Fruit fly (Drosophila melanogaster) whole organism, adult: Measurements from ENCODE around the gene baf.
A peak's percentile ranks its signal among the peaks of the same experiment; 100 is the strongest.

ENCODE experiments used
- CG11617 ChIP-seq: fragments of 200-800 bp; sonication (Bioruptor generic); optimal IDR thresholded peaks from 2 replicates; lab custom pipeline; 2017; ENCODE audit warnings: mild to moderate bottlenecking, missing biosample characterization, missing genetic modification reagents, missing genetic modification characterization
- CG12768 ChIP-seq: fragments of 200-800 bp; sonication (Bioruptor generic); optimal IDR thresholded peaks from 2 replicates; lab custom pipeline; 2017; ENCODE audit warnings: missing biosample characterization, missing genetic modification characterization, mild to moderate bottlenecking, moderate library complexity, missing genetic modification reagents
- CG14711 ChIP-seq: fragments of 200-800 bp; sonication (Bioruptor generic); optimal IDR thresholded peaks from 2 replicates; lab custom pipeline; 2018; ENCODE audit warnings: missing biosample characterization, mild to moderate bottlenecking, missing genetic modification characterization, moderate library complexity
- CG1620 ChIP-seq: fragments of 200-800 bp; sonication (Bioruptor generic); optimal IDR thresholded peaks from 2 replicates; lab custom pipeline; 2016; ENCODE audit warnings: missing biosample characterization, missing genetic modification characterization
- CG33017 ChIP-seq: fragments of 200-800 bp; sonication (Bioruptor generic); optimal IDR thresholded peaks from 2 replicates; lab custom pipeline; 2018; ENCODE audit warnings: missing biosample characterization, mild to moderate bottlenecking, missing genetic modification characterization, moderate library complexity
- CG5204 ChIP-seq: fragments of 200-800 bp; sonication (Bioruptor generic); optimal IDR thresholded peaks from 2 replicates; lab custom pipeline; 2016; ENCODE audit warnings: missing biosample characterization, missing genetic modification characterization
- CG7045 ChIP-seq: fragments of 200-800 bp; sonication (Bioruptor generic); optimal IDR thresholded peaks from 2 replicates; lab custom pipeline; 2017; ENCODE audit warnings: missing biosample characterization, mild to moderate bottlenecking, missing genetic modification characterization
- CG7101 ChIP-seq: fragments of 200-800 bp; sonication (Bioruptor generic); optimal IDR thresholded peaks from 2 replicates; lab custom pipeline; 2018; ENCODE audit warnings: missing biosample characterization, mild to moderate bottlenecking, missing genetic modification characterization, moderate library complexity
- Clk ChIP-seq: fragments of 200-800 bp; sonication (Bioruptor generic); optimal IDR thresholded peaks from 2 replicates; lab custom pipeline; 2017; ENCODE audit warnings: missing biosample characterization, missing genetic modification characterization
- Crg-1 ChIP-seq: fragments of 200-800 bp; sonication (Bioruptor generic); optimal IDR thresholded peaks from 2 replicates; lab custom pipeline; 2016; ENCODE audit warnings: missing biosample characterization, missing genetic modification characterization
- Hr96 ChIP-seq: fragments of 200-800 bp; sonication (Bioruptor generic); optimal IDR thresholded peaks from 2 replicates; lab custom pipeline; 2016; ENCODE audit warnings: missing biosample characterization, missing genetic modification characterization
- Mnt ChIP-seq: fragments of 200-800 bp; sonication (Bioruptor generic); optimal IDR thresholded peaks from 2 replicates; lab custom pipeline; 2016; ENCODE audit warnings: missing biosample characterization, mild to moderate bottlenecking, missing genetic modification characterization
- bab1 ChIP-seq: fragments of 200-800 bp; sonication (Bioruptor generic); optimal IDR thresholded peaks from 3 replicates; lab custom pipeline; 2019; ENCODE audit warnings: missing biosample characterization, mild to moderate bottlenecking, missing genetic modification characterization, moderate library complexity
- cic ChIP-seq: fragments of 200-800 bp; sonication (Bioruptor generic); optimal IDR thresholded peaks from 2 replicates; lab custom pipeline; 2017; ENCODE audit warnings: missing biosample characterization, mild to moderate bottlenecking, missing genetic modification characterization, moderate library complexity
- cnc ChIP-seq, 2 experiments: fragments of >200 bp; optimal IDR thresholded peaks; 2 replicates each; lab custom pipeline; 2017
- kay ChIP-seq: fragments of 200-800 bp; sonication (Bioruptor generic); peaks from one replicate; lab custom pipeline; 2016; ENCODE audit warnings: missing biosample characterization, missing genetic modification characterization, borderline replicate concordance
- ovo ChIP-seq: fragments of 200-800 bp; sonication (Bioruptor generic); optimal IDR thresholded peaks from 2 replicates; lab custom pipeline; 2016; ENCODE audit warnings: missing biosample characterization, missing genetic modification characterization
- pad ChIP-seq: fragments of 200-800 bp; sonication (Bioruptor generic); optimal IDR thresholded peaks from 3 replicates; lab custom pipeline; 2017; ENCODE audit warnings: missing biosample characterization, missing genetic modification characterization, mild to moderate bottlenecking, moderate library complexity, missing genetic modification reagents
- tj ChIP-seq: fragments of 200-800 bp; sonication (Bioruptor generic); optimal IDR thresholded peaks from 3 replicates; lab custom pipeline; 2017; ENCODE audit warnings: missing biosample characterization, mild to moderate bottlenecking, missing genetic modification characterization, moderate library complexity
- toe ChIP-seq: fragments of 200-800 bp; sonication (Bioruptor generic); optimal IDR thresholded peaks from 2 replicates; lab custom pipeline; 2016; ENCODE audit warnings: missing biosample characterization, missing genetic modification characterization

Gene baf

dm6 chr2L:8071112-8071976 lies 42.1 kb downstream of the baf start, which contains the start of gene poe:
poe (minus strand) TSS chr2L:8071624.
- TF ChIP-seq Mnt (peak; percentile 28), CG1620 (GFP tag; lab: Kevin White, UChicago) (no peak), cic (GFP tag; lab: Kevin White, UChicago) (peak; percentile 15), CG14711 (peak; percentile 77), Hr96 (GFP tag; lab: Kevin White, UChicago) (no peak), cnc (optimal IDR thresholded peaks at IDR 0.05; lab: Kevin White, UChicago) (peak; percentile 92 to 98), ovo (GFP tag; lab: Kevin White, UChicago) (peak; percentile 14), bab1 (peak; percentile 67), CG33017 (tag; lab: Kevin White, UChicago) (peak; percentile 63), Crg-1 (GFP tag; lab: Kevin White, UChicago) (peak; percentile 34), CG5204 (GFP tag; lab: Kevin White, UChicago) (no peak), CG7045 (GFP tag; lab: Kevin White, UChicago) (no peak), CG12768 (GFP tag; lab: Kevin White, UChicago) (peak; percentile 40), Clk (GFP tag; lab: Kevin White, UChicago) (no peak), CG11617 (GFP tag; lab: Kevin White, UChicago) (peak; percentile 75), pad (peak; percentile 5), CG7101 (peak; percentile 64), kay (no peak), toe (GFP tag; lab: Kevin White, UChicago) (no peak), tj (GFP tag; lab: Kevin White, UChicago) (peak; percentile 15)

dm6 chr2L:8072692-8073091 lies 43.4 kb downstream of the baf start, which contains the start of the genes MED20 and Trf:
MED20 (minus strand) TSS chr2L:8072848.
Trf (plus strand) TSS chr2L:8072895.
- TF ChIP-seq Hr96 (GFP tag; lab: Kevin White, UChicago) (no peak), toe (GFP tag; lab: Kevin White, UChicago) (no peak), CG12768 (GFP tag; lab: Kevin White, UChicago) (no peak), CG33017 (tag; lab: Kevin White, UChicago) (no peak), kay (no peak), bab1 (peak; percentile 37), cnc (optimal IDR thresholded peaks at IDR 0.05; lab: Kevin White, UChicago) (no peak), Crg-1 (GFP tag; lab: Kevin White, UChicago) (no peak), pad (no peak), Mnt (peak; percentile 83), CG7045 (GFP tag; lab: Kevin White, UChicago) (no peak), CG11617 (GFP tag; lab: Kevin White, UChicago) (no peak)
